Fruit fly (Drosophila melanogaster) whole organism, embryonic: ENCODE measurements around the gene kat-60L1.

Experiments used
- CG13296 ChIP-seq: fragments of 200-800 bp; sonication (Bioruptor generic); optimal IDR thresholded peaks from 3 replicates; lab custom pipeline; 2018; ENCODE audit warnings: missing biosample characterization, mild to moderate bottlenecking, missing genetic modification characterization
- CG15601 ChIP-seq: fragments of 200-800 bp; sonication (Bioruptor generic); optimal IDR thresholded peaks from 3 replicates; lab custom pipeline; 2019; ENCODE audit warnings: missing biosample characterization, mild to moderate bottlenecking, missing genetic modification characterization, moderate library complexity
- CG1647 ChIP-seq: fragments of 200-800 bp; sonication (Bioruptor generic); optimal IDR thresholded peaks from 3 replicates; lab custom pipeline; 2016; ENCODE audit warnings: missing biosample characterization, missing genetic modification characterization
- CG16779 ChIP-seq: fragments of 200-800 bp; sonication (Bioruptor generic); IDR thresholded peaks from 2 replicates; pipeline ENCODE4 v1.3.6; 2022; ENCODE audit warnings: missing biosample characterization, missing genetic modification characterization
- CG2202 ChIP-seq: fragments of 200-800 bp; sonication (Bioruptor generic); optimal IDR thresholded peaks from 2 replicates; lab custom pipeline; 2018; ENCODE audit warnings: missing biosample characterization, mild to moderate bottlenecking, missing genetic modification characterization
- CG30020 ChIP-seq: fragments of 200-800 bp; optimal IDR thresholded peaks from 2 replicates; lab custom pipeline; 2019; ENCODE audit warnings: missing biosample characterization, mild to moderate bottlenecking, missing genetic modification characterization, moderate library complexity
- CG34376 ChIP-seq: fragments of 200-800 bp; sonication (Bioruptor generic); optimal IDR thresholded peaks from 2 replicates; lab custom pipeline; 2018; ENCODE audit warnings: missing biosample characterization, mild to moderate bottlenecking, missing genetic modification characterization
- CG6854 ChIP-seq: fragments of 200-800 bp; sonication (Bioruptor generic); optimal IDR thresholded peaks from 3 replicates; lab custom pipeline; 2017; ENCODE audit warnings: missing biosample characterization, mild to moderate bottlenecking, missing genetic modification characterization
- CG9609 ChIP-seq: fragments of 200-800 bp; sonication (Bioruptor generic); optimal IDR thresholded peaks from 3 replicates; lab custom pipeline; 2016; ENCODE audit warnings: missing biosample characterization, missing genetic modification characterization
- CrebB ChIP-seq: fragments of 200-800 bp; sonication (Bioruptor generic); optimal IDR thresholded peaks from 3 replicates; lab custom pipeline; 2018; ENCODE audit warnings: missing biosample characterization, mild to moderate bottlenecking, missing genetic modification characterization
- sc ChIP-seq, 3 experiments: fragments of >200 bp in 2 of 3; fragments of 200-800 bp in 1 of 3; sonication (Bioruptor generic) in 1 of 3; optimal IDR thresholded peaks; 2 replicates in 2 of 3; 3 replicates in 1 of 3; lab custom pipeline; 2017; ENCODE audit warnings: mild to moderate bottlenecking in 1 of 3, missing biosample characterization in 1 of 3, missing genetic modification characterization in 1 of 3, missing genetic modification reagents in 1 of 3

- TF ChIP-seq CG13296 (GFP tag; lab: Kevin White, UChicago) (no peak), CG2202 (tag; lab: Kevin White, UChicago) (no peak), CG30020 (tag; lab: Kevin White, UChicago) (no peak), CrebB (no peak), CG9609 (GFP tag; lab: Kevin White, UChicago) (no peak), CG1647 (GFP tag; lab: Kevin White, UChicago) (no peak), CG6854 (GFP tag; lab: Kevin White, UChicago) (no peak), CG34376 (GFP tag; lab: Kevin White, UChicago) (no peak), CG16779 (GFP tag; lab: Robert Waterston, UW) (no peak), sc (optimal IDR thresholded peaks at IDR 0.05; lab: Kevin White, UChicago) (no peak), sc (GFP tag; optimal IDR thresholded peaks at IDR 0.05; lab: Kevin White, UChicago) (no peak), CG15601 (tag; lab: Kevin White, UChicago) (no peak)
Observed at dm6 chr3R:5772433-5772832, 9.1 kb upstream of the kat-60L1 start.
